Fruit fly (Drosophila melanogaster): Measurements from ENCODE around the gene Nrx-1.

Gene Nrx-1

dm6 chr3R:22528264-22529158 is 60.2 kb downstream of the Nrx-1 start, which contains the start of gene CG5346:
CG5346 (minus strand) TSS chr3R:22528663.
- TF ChIP-seq CG8478 (optimal IDR thresholded peaks at IDR 0.05), result no peak
- TF ChIP-seq CTCF (optimal IDR thresholded peaks at IDR 0.05), result peak; percentile 8 to 46

DNA sequence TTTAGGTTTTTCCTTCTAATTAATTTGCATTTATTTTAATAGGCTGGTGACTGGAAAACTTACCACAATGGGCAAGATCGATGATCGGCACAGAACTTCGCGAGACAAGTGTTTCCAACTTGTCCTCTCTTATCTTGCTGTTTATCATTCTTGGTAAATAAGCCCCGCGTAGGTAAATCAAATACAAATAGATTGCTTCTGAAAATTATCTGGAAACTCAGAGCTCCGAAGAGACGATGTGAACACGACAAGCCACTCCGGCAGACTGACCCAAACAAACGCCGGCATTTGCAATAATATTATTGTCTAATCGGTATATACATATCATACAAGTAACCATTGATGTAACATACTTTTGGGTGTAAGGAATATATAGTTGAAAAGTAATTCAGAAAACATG is 62.0 kb downstream of the Nrx-1 start, which contains the start of gene CG33099:
Gene CG33099, minus strand, starts transcription at position 268 of the 400 bp plus-strand sequence.
- TF ChIP-seq CTCF (optimal IDR thresholded peaks at IDR 0.05) (no peak), CG8478 (optimal IDR thresholded peaks at IDR 0.05) (no peak)

DNA sequence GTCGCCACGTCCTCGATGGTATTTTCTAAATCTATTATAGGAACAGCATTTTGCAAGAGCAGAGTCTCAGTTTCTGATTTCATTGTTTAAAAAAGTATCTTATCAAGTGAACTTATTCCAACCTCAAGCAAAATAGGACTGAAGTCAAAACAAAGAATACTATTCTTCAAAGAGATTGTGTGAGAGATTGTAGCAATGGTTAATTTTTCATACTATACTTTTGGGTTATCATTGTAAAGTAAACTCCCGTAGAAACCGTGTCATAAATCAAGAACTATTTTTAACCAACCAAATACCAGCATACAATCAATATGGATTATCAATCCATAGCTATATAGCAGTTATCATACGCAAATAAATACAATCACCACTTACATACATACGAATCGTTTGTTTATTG is 63.5 kb downstream of the Nrx-1 start, which contains the start of gene CG33093:
Gene CG33093, minus strand, starts transcription at position 122 of the 400 bp plus-strand sequence.
- TF ChIP-seq CTCF (optimal IDR thresholded peaks at IDR 0.05) (no peak), CG8478 (optimal IDR thresholded peaks at IDR 0.05) (no peak)

- TF ChIP-seq CG8478 (optimal IDR thresholded peaks at IDR 0.05), result no peak
- no peak for TF ChIP-seq CTCF (optimal IDR thresholded peaks at IDR 0.05)
These were observed 65.9 kb downstream of the Nrx-1 start for dm6 chr3R:22533973-22534931.

DNA sequence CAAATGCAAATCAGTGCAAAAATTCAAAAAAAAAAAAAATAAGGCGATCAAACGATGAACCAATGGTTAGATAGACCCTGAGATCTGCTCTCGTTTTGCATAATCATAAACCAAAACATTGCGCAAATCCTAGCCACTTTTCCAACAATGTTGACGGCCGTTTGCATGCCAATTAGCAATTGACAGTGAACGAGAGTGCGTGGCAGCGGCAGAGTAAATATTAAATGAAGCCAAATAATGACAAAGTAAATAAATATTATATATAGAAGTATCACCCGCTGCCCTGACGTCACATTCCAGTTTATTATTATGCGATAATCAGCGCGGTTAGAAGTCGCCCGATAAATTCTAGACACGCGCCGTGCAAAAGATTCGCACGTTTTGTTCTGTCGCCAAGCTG is 67.6 kb downstream of the Nrx-1 start:
- no peak for TF ChIP-seq CG8478 (optimal IDR thresholded peaks at IDR 0.05)
- TF ChIP-seq CTCF (optimal IDR thresholded peaks at IDR 0.05), result no peak
